Fruit fly (Drosophila melanogaster) ovary, adult (tissue): Measurements from ENCODE around the gene CG4198.

ENCODE experiments used
- CG17801 ChIP-seq: fragments of 200-800 bp; optimal IDR thresholded peaks from 2 replicates; lab custom pipeline; 2019; ENCODE audit warnings: missing biosample characterization, mild to moderate bottlenecking, missing genetic modification characterization, moderate library complexity; ENCODE audit not compliant: partially characterized antibody

Gene CG4198

dm6 chrX:5312958-5313357 lies at the start of gene CG4198:
Gene CG4198, plus strand, starts transcription at chrX:5313258.
- no peak for TF ChIP-seq CG17801 (GFP tag; lab: Kevin White, UChicago)

DNA sequence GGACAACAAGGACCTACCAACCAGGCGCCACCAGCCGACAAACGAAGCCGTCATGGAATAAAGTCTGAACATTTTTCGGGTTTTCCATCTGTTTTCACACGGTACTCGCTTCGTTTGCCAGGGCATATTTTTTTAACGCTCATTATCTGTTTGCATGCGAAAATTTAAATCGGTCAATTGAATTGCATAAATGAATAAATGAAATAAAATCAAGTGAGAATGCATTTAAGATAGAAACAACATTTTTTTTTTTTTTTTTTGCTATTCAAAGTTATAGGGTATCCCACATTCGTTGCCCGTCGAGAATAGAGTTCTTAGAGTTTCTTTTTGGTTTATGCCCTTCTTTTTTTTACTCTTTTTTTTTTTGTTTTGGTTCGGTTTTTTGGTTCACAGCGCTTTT lies 27.2 kb upstream of the CG4198 start:
- TF ChIP-seq CG17801 (GFP tag; lab: Kevin White, UChicago): no peak

DNA sequence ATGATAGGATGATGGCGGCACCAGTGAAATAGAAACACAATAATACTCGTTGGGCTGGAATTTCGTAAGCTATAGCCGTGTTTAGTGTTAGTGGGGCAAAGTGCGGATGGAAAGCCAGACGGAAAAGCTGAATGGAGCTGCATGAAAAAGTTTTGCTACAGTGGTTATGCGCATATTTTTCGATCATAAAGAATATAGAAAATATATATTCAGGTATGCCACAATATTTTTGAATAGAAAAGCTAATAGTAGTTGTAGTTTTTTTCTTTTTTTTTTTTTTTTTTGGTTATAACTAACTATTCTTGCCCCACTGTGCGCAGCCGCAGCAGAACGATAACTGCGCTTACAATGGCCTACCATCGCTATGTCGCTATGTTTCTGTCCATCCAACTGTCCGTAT lies 26.5 kb upstream of the CG4198 start:
- no peak for TF ChIP-seq CG17801 (GFP tag; lab: Kevin White, UChicago)

- TF ChIP-seq CG17801 (GFP tag; lab: Kevin White, UChicago): no peak
Observed at dm6 chrX:5289692-5290091, 23.4 kb upstream of the CG4198 start.

DNA sequence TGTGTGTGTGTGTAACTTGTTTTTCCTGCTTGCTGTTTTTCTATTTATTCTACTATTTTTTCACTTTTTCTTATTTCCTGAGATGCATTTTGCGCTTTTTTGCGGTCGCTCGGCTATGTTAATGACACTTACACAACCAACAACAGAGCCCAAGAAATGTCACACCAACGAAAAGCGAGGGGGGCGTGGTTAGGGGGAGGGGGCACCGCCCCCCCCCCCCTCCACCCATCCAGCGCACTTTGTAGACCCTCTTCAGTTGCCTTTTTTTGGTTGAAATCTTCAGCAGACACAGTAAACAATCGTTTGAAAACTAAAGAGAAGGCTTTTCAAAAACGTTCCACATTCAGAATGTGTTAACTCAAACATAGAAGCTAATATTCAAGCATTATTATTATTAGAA lies 19.9 kb upstream of the CG4198 start:
- TF ChIP-seq CG17801 (GFP tag; lab: Kevin White, UChicago): no peak

DNA sequence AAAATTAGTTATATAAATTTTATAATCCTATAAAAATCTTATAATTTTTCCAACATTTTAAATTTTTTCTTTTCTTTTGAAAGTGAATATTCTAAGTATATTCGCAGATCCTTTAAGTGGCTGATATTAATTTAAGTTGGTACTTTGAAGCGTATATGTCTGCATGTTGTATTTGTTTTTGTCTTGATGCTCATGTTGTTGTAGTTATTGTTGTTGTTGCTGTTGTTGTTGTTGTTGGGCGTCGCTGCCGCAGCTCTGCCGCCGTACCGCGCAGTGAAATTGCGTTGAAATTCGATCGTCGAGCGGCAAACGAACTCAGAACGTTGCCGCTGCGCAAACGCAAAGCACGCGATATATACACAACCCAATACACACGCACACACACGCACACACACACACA lies 17.3 kb upstream of the CG4198 start, which contains the start of gene CG42749:
TSS of gene CG42749 (plus strand) at position 301 of the 400 bp plus-strand sequence.
- no peak for TF ChIP-seq CG17801 (GFP tag; lab: Kevin White, UChicago)

dm6 chrX:5299957-5300356 lies 13.1 kb upstream of the CG4198 start:
- TF ChIP-seq CG17801 (GFP tag; lab: Kevin White, UChicago): no peak

dm6 chrX:5300623-5301283 lies 12.3 kb upstream of the CG4198 start:
- TF ChIP-seq CG17801 (GFP tag; lab: Kevin White, UChicago): no peak

- TF ChIP-seq CG17801 (GFP tag; lab: Kevin White, UChicago): no peak
Observed at dm6 chrX:5305591-5305990, 7.5 kb upstream of the CG4198 start, which contains the start of gene CG3323. Gene CG3323, minus strand, starts transcription at chrX:5305691.

DNA sequence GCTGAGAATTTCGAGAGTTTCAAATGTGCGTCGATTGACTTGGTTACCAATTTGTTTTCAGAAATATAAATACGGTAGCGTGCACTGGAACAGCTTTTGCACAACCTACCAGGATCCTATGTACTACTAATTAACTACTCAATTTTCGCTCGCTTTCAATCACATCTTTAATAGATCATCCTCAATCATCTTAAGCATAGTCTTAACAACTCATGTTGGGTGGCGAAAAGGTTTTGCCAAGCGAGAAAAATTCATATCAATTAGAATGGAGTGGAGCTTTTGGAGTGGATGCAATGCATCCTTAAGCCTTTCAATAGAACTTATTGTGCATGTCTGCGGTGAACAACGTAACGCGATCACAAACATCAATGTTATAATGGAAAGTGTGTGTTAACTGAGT lies 5.7 kb upstream of the CG4198 start, which contains the start of gene CG17764:
TSS of gene CG17764 (minus strand) at position 101 of the 400 bp plus-strand sequence.
- TF ChIP-seq CG17801 (GFP tag; lab: Kevin White, UChicago): no peak

dm6 chrX:5308963-5309362 lies 4.1 kb upstream of the CG4198 start, which contains the start of the genes Cdk7 and snf:
Gene Cdk7, minus strand, starts transcription at chrX:5308983.
Gene snf, plus strand, starts transcription at chrX:5309242.
- TF ChIP-seq CG17801 (GFP tag; lab: Kevin White, UChicago): peak; percentile 28

DNA sequence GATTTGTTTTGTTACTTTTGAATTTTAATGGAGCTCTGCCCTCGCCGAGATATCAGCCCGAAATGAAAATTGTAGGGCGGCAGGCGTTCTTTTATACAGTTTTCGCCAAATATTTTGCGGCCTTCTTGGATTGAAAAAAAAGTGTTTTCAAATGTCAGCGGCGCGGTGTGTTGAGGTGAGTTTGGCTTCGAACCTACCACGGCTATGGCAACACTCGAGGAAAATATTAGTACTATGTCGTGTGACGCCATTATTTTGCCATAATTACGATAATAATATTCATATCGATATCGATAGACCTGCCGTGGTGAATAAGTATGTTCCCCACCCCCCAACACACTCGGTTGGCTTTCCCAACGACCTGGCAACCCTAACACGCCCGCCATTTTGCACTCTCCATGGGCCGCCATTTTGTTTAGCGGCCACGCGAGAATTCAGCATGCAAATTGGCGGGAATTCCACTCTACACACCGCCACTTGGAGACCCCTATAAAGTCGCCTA lies 1.2 kb upstream of the CG4198 start, which contains the start of the genes TrxT and dhd:
TSS of gene TrxT (minus strand) at position 51 of the 502 bp plus-strand sequence.
TSS of gene dhd (plus strand) at position 334 of the 502 bp plus-strand sequence.
- peak; percentile 9 for TF ChIP-seq CG17801 (GFP tag; lab: Kevin White, UChicago)

dm6 chrX:5317170-5317569 lies 4.1 kb downstream of the CG4198 start, which contains the start of the genes CG15930 and Sas10:
Gene CG15930, minus strand, starts transcription at chrX:5317295.
Gene Sas10, plus strand, starts transcription at chrX:5317409.
- no peak for TF ChIP-seq CG17801 (GFP tag; lab: Kevin White, UChicago)

DNA sequence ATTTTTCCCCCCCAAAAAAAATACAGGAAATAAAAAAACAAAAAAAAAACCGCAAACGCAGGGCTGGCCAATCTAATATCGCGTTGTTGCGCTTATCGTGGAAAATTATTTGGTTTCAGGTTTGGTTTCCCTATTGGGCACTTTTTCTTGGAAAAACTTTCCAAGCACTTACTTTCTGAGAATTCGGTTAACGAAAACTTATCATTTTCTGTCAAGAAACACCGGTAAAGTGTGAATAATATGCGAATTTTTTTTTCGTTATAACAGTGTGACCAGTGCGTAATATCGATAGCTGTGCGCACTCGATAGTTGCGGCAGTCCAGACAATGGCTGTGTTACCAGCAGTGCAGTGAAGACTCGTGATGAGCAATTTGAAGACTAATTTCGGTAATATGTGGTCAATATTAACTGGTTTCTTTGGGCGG lies 9.4 kb downstream of the CG4198 start, which contains the start of gene Rnp4F:
TSS of gene Rnp4F (minus strand) at position 238 of the 425 bp plus-strand sequence.
- peak; percentile 49 for TF ChIP-seq CG17801 (GFP tag; lab: Kevin White, UChicago)

- no peak for TF ChIP-seq CG17801 (GFP tag; lab: Kevin White, UChicago)
Observed at dm6 chrX:5323636-5324035, 10.6 kb downstream of the CG4198 start, which contains the start of gene Mcm3. Gene Mcm3, plus strand, starts transcription at chrX:5323855.
